Fruit fly (Drosophila melanogaster): ENCODE results near the gene Axn.

Axn gene

DNA sequence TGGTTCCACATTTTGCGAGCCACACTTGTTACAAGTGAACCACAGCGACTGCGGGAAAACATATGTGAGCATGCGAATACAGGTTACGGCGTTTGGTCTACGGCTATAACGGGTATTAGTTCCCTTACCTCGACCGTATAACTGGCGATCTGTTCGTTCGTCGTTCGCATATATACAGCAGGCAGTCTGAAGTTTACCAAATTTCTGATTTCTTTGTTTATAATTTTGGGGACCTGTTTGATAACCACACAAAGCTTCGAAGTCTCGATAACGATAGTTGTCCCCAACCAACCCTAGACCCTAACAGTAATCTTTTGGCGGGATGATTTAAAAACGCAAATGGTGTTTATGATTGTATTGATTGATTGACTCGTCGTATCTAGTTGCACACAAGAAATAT lies 29.5 kb upstream of the Axn start, which contains the start of gene Acph-1:
TSS of gene Acph-1 (minus strand) at position 278 of the 400 bp plus-strand sequence.
- TF ChIP-seq Rel (GFP tag; optimal IDR thresholded peaks at IDR 0.05): no peak
- TF ChIP-seq Rel (tag; optimal IDR thresholded peaks at IDR 0.05): peak; percentile 36
- no peak for TF ChIP-seq Dif (GFP tag; optimal IDR thresholded peaks at IDR 0.05; ENCODE audit: partially characterized antibody)
- TF ChIP-seq rgr (GFP tag; optimal IDR thresholded peaks at IDR 0.05): peak; percentile 61

DNA sequence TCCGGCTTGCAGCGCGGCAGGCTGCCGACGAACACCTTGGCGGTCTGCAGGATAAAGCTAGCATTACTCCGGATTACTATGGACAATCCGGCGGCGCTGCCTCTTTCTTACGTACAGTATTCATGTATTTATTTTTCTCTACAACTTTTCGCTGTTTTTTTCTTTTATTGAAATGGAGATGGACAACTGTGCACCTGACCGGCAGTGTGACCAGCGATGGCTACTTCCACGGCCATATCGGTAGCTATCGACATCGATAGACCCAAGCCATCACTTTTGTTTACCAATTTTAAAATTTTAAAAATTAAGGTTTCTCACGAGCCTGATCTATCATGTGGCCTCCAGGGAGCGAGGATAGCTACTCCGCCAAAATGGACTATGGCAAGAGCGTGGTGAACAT lies 27.6 kb upstream of the Axn start, which contains the start of the genes CG7903 and Sas-6:
TSS of gene CG7903 (minus strand) at position 197 of the 400 bp plus-strand sequence.
TSS of gene Sas-6 (plus strand) at position 323 of the 400 bp plus-strand sequence.
- no peak for TF ChIP-seq sv (GFP tag; optimal IDR thresholded peaks at IDR 0.05)
- TF ChIP-seq jim (GFP tag; optimal IDR thresholded peaks at IDR 0.05): peak; percentile 13
- no peak for TF ChIP-seq Hnf4 (GFP tag; optimal IDR thresholded peaks at IDR 0.05)
- peak; percentile 42 for TF ChIP-seq Hr83 (GFP tag; optimal IDR thresholded peaks at IDR 0.05; ENCODE audit: poor library complexity, severe bottlenecking)
- TF ChIP-seq lola (GFP tag; optimal IDR thresholded peaks at IDR 0.05): no peak

DNA sequence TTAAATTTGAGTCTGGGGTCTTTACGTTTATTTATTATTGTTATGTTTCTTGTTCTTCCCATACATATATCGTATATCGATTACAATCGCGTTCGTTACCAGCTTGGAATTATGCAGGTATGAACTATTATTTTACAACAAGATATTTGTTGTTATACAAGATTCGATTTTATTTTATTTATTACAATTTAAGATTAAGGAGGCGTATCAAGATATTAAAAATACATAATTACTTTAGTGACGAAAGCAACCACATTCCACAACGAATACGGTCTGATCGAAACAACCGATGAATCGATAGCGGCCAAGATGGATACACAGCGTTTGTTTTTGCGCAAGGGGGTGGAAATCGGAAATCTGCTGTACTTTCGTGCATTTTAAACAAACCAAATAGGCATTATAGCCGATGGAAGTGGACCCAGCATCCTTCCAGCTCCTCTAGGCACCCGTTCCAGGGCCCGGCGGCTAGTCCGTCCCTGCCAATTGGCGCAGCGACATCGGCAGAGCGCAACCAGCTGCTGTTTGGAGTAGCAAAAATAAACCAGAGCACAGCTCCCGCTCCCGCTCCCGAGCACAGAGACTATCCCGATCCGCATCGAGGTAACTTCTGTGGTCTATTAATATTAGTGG lies 24.9 kb upstream of the Axn start, which contains the start of the genes CG15525 and CG11504:
TSS of gene CG15525 (minus strand) at position 70 of the 630 bp plus-strand sequence.
TSS of gene CG11504 (plus strand) at position 294 of the 630 bp plus-strand sequence.
- TF ChIP-seq Dif (GFP tag; optimal IDR thresholded peaks at IDR 0.05; ENCODE audit: partially characterized antibody) (no peak), Dfd (GFP tag; optimal IDR thresholded peaks at IDR 0.05) (no peak), ey (GFP tag; optimal IDR thresholded peaks at IDR 0.05) (peak; percentile 51), br (GFP tag; optimal IDR thresholded peaks at IDR 0.05) (no peak), Rel (GFP tag; optimal IDR thresholded peaks at IDR 0.05) (no peak), Rel (tag; optimal IDR thresholded peaks at IDR 0.05) (peak; percentile 67), OdsH (GFP tag; optimal IDR thresholded peaks at IDR 0.05) (peak; percentile 54), Myc (optimal IDR thresholded peaks at IDR 0.05) (peak; percentile 28), HLH106 (tag; optimal IDR thresholded peaks at IDR 0.05) (peak; percentile 7)

DNA sequence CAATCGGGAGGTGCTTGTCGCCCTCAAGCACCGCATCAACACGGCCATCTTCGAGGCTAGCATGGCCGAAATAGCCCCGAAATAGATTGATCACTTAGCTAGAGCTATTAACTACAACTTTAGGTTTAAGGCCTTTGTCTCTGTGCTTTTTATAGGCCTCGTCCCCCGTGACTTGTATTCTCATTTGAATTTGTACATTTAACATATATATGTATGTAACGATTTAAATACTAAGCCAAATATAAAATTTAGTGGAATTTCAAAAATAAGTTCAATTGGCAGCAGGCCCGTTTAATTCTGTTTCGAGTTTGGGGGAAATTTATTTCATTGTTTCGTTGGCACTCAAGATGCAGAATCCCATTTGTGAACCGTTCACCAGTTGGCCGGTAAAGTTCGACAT lies 23.1 kb upstream of the Axn start, which contains the start of gene CG34298:
TSS of gene CG34298 (plus strand) at position 301 of the 400 bp plus-strand sequence.
- no peak for TF ChIP-seq sage (GFP tag; optimal IDR thresholded peaks at IDR 0.05)
- TF ChIP-seq CG9705 (GFP tag; optimal IDR thresholded peaks at IDR 0.05): no peak
- no peak for TF ChIP-seq lola (GFP tag; optimal IDR thresholded peaks at IDR 0.05)
- no peak for TF ChIP-seq Hr78 (GFP tag; optimal IDR thresholded peaks at IDR 0.05)
- no peak for TF ChIP-seq Myc (optimal IDR thresholded peaks at IDR 0.05)
- TF ChIP-seq Dfd (GFP tag; optimal IDR thresholded peaks at IDR 0.05): no peak
- no peak for TF ChIP-seq GATAd (GFP tag; optimal IDR thresholded peaks at IDR 0.05)
- no peak for TF ChIP-seq tai (GFP tag; optimal IDR thresholded peaks at IDR 0.05)
- no peak for TF ChIP-seq HLH106 (tag; optimal IDR thresholded peaks at IDR 0.05)
- TF ChIP-seq fru (GFP tag; optimal IDR thresholded peaks at IDR 0.05): no peak
- no peak for TF ChIP-seq h (GFP tag; optimal IDR thresholded peaks at IDR 0.05)
- TF ChIP-seq woc (GFP tag; optimal IDR thresholded peaks at IDR 0.05): no peak
- no peak for TF ChIP-seq Mio (GFP tag; optimal IDR thresholded peaks at IDR 0.05)
- no peak for TF ChIP-seq CG32264 (GFP tag; optimal IDR thresholded peaks at IDR 0.05)
- no peak for TF ChIP-seq Sp1 (GFP tag; optimal IDR thresholded peaks at IDR 0.05)
- TF ChIP-seq Jra (GFP tag; optimal IDR thresholded peaks at IDR 0.05): no peak

DNA sequence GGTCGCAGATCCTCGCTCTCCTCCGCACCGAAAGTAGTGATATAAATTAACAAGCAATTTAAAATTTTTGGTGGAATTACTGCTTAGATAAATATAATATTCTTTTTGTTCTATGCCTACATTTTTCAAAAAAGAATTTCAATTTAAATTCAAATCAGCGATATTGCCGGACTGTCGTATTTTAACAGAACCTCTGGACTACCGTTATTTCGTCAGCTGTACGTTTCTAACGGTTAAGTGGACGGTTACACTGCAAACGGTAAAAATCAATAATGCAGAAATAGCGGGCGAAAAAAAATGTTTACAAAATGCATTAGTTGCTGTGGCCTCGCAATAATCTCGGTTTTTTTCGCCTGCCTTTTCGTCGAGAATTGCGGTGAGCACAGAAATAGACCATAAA lies 22.4 kb upstream of the Axn start, which contains the start of gene Tace:
TSS of gene Tace (plus strand) at position 245 of the 400 bp plus-strand sequence.
- no peak for TF ChIP-seq Vsx2 (GFP tag; optimal IDR thresholded peaks at IDR 0.05; ENCODE audit: partially characterized antibody)
- no peak for TF ChIP-seq Rel (GFP tag; optimal IDR thresholded peaks at IDR 0.05)
- no peak for TF ChIP-seq Rel (tag; optimal IDR thresholded peaks at IDR 0.05)
- TF ChIP-seq tai (GFP tag; optimal IDR thresholded peaks at IDR 0.05): no peak
- TF ChIP-seq Hnf4 (GFP tag; optimal IDR thresholded peaks at IDR 0.05): no peak
- no peak for TF ChIP-seq Dif (GFP tag; optimal IDR thresholded peaks at IDR 0.05; ENCODE audit: partially characterized antibody)
- no peak for TF ChIP-seq CrebA (GFP tag; optimal IDR thresholded peaks at IDR 0.05; ENCODE audit: borderline replicate concordance)
- no peak for TF ChIP-seq sage (GFP tag; optimal IDR thresholded peaks at IDR 0.05)

DNA sequence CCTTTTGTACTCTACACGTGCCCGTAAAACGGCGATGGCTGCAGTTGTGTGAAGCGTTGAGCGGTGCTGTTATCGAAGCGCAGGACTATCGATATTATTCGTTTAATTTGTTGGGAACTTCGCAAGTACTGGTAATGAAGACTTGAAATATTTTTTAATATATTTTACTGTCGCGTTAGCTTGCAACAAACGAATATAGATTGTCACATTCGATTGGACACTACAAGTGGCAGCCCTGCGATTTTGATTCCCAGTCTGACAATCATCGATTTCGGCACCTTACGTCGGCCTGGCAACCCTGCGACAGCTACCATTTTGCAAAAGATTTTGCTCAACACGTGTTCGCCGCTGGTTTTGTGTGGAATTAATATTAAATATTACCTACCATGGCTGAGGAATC lies 18.0 kb upstream of the Axn start, which contains the start of the genes Nlp and Nph:
TSS of gene Nlp (plus strand) at position 138 of the 400 bp plus-strand sequence.
TSS of gene Nph (minus strand) at position 214 of the 400 bp plus-strand sequence.
- TF ChIP-seq Hr78 (GFP tag; optimal IDR thresholded peaks at IDR 0.05) (no peak), OdsH (GFP tag; optimal IDR thresholded peaks at IDR 0.05) (peak; percentile 0), Myc (optimal IDR thresholded peaks at IDR 0.05) (peak; percentile 76), rgr (GFP tag; optimal IDR thresholded peaks at IDR 0.05) (peak; percentile 50), woc (GFP tag; optimal IDR thresholded peaks at IDR 0.05) (no peak), foxo (GFP tag; optimal IDR thresholded peaks at IDR 0.05) (peak in 1 of 2 experiments; percentile 18), Mio (GFP tag; optimal IDR thresholded peaks at IDR 0.05) (no peak), HLH106 (tag; optimal IDR thresholded peaks at IDR 0.05) (peak; percentile 29), psq (GFP tag; optimal IDR thresholded peaks at IDR 0.05) (peak; percentile 25), Hr83 (GFP tag; optimal IDR thresholded peaks at IDR 0.05; ENCODE audit: poor library complexity, severe bottlenecking) (no peak), h (GFP tag; optimal IDR thresholded peaks at IDR 0.05) (peak; percentile 54), Sp1 (GFP tag; optimal IDR thresholded peaks at IDR 0.05) (peak; percentile 37), Rel (GFP tag; optimal IDR thresholded peaks at IDR 0.05) (no peak), Rel (tag; optimal IDR thresholded peaks at IDR 0.05) (peak; percentile 36), br (GFP tag; optimal IDR thresholded peaks at IDR 0.05) (peak; percentile 39), dsf (GFP tag; optimal IDR thresholded peaks at IDR 0.05; ENCODE audit: borderline replicate concordance) (no peak)

Data from whole organism, wandering third instar larva.